Fruit fly (Drosophila melanogaster) whole organism, embryonic: Measurements from ENCODE around the gene RpS17.

ENCODE experiments used
- Asciz ChIP-seq: fragments of 200-800 bp; sonication (Bioruptor generic); optimal IDR thresholded peaks from 2 replicates; lab custom pipeline; 2017; ENCODE audit warnings: missing biosample characterization, mild to moderate bottlenecking, missing genetic modification characterization, missing genetic modification reagents
- CG10565 ChIP-seq: fragments of 200-800 bp; sonication (Bioruptor generic); optimal IDR thresholded peaks from 3 replicates; lab custom pipeline; 2016; ENCODE audit warnings: missing biosample characterization, mild to moderate bottlenecking, missing genetic modification characterization
- CG12155 ChIP-seq: fragments of 200-800 bp; sonication (Bioruptor generic); optimal IDR thresholded peaks from 3 replicates; lab custom pipeline; 2016; ENCODE audit warnings: missing biosample characterization, missing genetic modification characterization
- CG12769 ChIP-seq: fragments of 200-800 bp; sonication (Bioruptor generic); optimal IDR thresholded peaks from 2 replicates; lab custom pipeline; 2019; ENCODE audit warnings: missing biosample characterization, mild to moderate bottlenecking, missing genetic modification characterization, moderate library complexity
- CG13894 ChIP-seq: fragments of 200-800 bp; sonication (Bioruptor generic); optimal IDR thresholded peaks from 3 replicates; lab custom pipeline; 2018; ENCODE audit warnings: missing biosample characterization, mild to moderate bottlenecking, missing genetic modification characterization, moderate library complexity
- CG15269 ChIP-seq: fragments of 200-800 bp; sonication (Bioruptor generic); optimal IDR thresholded peaks from 2 replicates; lab custom pipeline; 2018; ENCODE audit warnings: missing biosample characterization, mild to moderate bottlenecking, missing genetic modification characterization, moderate library complexity
- CG15696 ChIP-seq: fragments of 200-800 bp; sonication (Bioruptor generic); optimal IDR thresholded peaks from 2 replicates; lab custom pipeline; 2019; ENCODE audit warnings: missing biosample characterization, mild to moderate bottlenecking, missing genetic modification characterization, moderate library complexity
- CG30020 ChIP-seq: fragments of 200-800 bp; optimal IDR thresholded peaks from 2 replicates; lab custom pipeline; 2019; ENCODE audit warnings: missing biosample characterization, mild to moderate bottlenecking, missing genetic modification characterization, moderate library complexity
- CG3065 ChIP-seq: fragments of 200-800 bp; sonication (Bioruptor generic); optimal IDR thresholded peaks from 2 replicates; lab custom pipeline; 2016; ENCODE audit warnings: missing biosample characterization, missing genetic modification characterization
- CG31441 ChIP-seq: fragments of 200-800 bp; sonication (Bioruptor generic); IDR thresholded peaks from 2 replicates; pipeline ENCODE4 v1.3.6; 2022; ENCODE audit warnings: missing biosample characterization, missing genetic modification characterization
- CG32532 ChIP-seq: fragments of 200-800 bp; sonication (Bioruptor generic); IDR thresholded peaks from 2 replicates; pipeline ENCODE4 v1.3.6; 2022; ENCODE audit warnings: missing biosample characterization, missing genetic modification characterization
- CG4730 ChIP-seq: fragments of 200-800 bp; sonication (Bioruptor generic); IDR thresholded peaks from 2 replicates; pipeline ENCODE4 v1.3.6; 2022; ENCODE audit warnings: missing biosample characterization, missing genetic modification characterization
- CG6689 ChIP-seq: fragments of 200-800 bp; sonication (Bioruptor generic); IDR thresholded peaks from 2 replicates; pipeline ENCODE4 v1.3.6; 2022; ENCODE audit warnings: missing biosample characterization, missing genetic modification characterization
- CG6765 ChIP-seq: fragments of 200-800 bp; sonication (Bioruptor generic); optimal IDR thresholded peaks from 3 replicates; lab custom pipeline; 2017; ENCODE audit warnings: missing biosample characterization, mild to moderate bottlenecking, missing genetic modification characterization
- CG8089 ChIP-seq: fragments of 200-800 bp; sonication (Bioruptor generic); optimal IDR thresholded peaks from 3 replicates; lab custom pipeline; 2016; ENCODE audit warnings: missing biosample characterization, missing genetic modification characterization
- CG8765 ChIP-seq: fragments of 200-800 bp; sonication (Bioruptor generic); IDR thresholded peaks from 2 replicates; pipeline ENCODE4 v1.3.6; 2022; ENCODE audit warnings: missing biosample characterization, missing genetic modification characterization
- CG8944 ChIP-seq: fragments of 200-800 bp; sonication (Bioruptor generic); optimal IDR thresholded peaks from 3 replicates; lab custom pipeline; 2016; ENCODE audit warnings: missing biosample characterization, missing genetic modification characterization
- CG9215 ChIP-seq: fragments of 200-800 bp; sonication (Bioruptor generic); IDR thresholded peaks from 2 replicates; pipeline ENCODE4 v1.3.6; 2022; ENCODE audit warnings: missing biosample characterization, missing genetic modification characterization
- CkIIα-i1 ChIP-seq: fragments of 200-800 bp; sonication (Bioruptor generic); IDR thresholded peaks from 2 replicates; pipeline ENCODE4 v1.3.6; 2022; ENCODE audit warnings: missing biosample characterization, missing genetic modification characterization
- CoRest ChIP-seq: fragments of 200-800 bp; sonication (Bioruptor generic); optimal IDR thresholded peaks from 3 replicates; lab custom pipeline; 2018; ENCODE audit warnings: missing biosample characterization, mild to moderate bottlenecking, missing genetic modification characterization, moderate library complexity
- Fer3 ChIP-seq: fragments of 200-800 bp; sonication (Bioruptor generic); optimal IDR thresholded peaks from 2 replicates; lab custom pipeline; 2018; ENCODE audit warnings: missing biosample characterization, mild to moderate bottlenecking, missing genetic modification characterization, moderate library complexity
- Hr78 ChIP-seq, 2 experiments: fragments of 200-800 bp in 1 of 2; fragments of >200 bp in 1 of 2; sonication (Bioruptor generic) in 1 of 2; optimal IDR thresholded peaks; 2 replicates each; lab custom pipeline; 2017 to 2019; ENCODE audit warnings: missing biosample characterization in 2 of 2, missing genetic modification characterization in 2 of 2, mild to moderate bottlenecking in 1 of 2, moderate library complexity in 1 of 2
- Lhr ChIP-seq: fragments of 200-800 bp; sonication (Bioruptor generic); optimal IDR thresholded peaks from 3 replicates; lab custom pipeline; 2017; ENCODE audit warnings: mild to moderate bottlenecking, missing biosample characterization, missing genetic modification reagents, missing genetic modification characterization
- MBD-R2 ChIP-seq: fragments of 200-800 bp; sonication (Bioruptor generic); IDR thresholded peaks from 2 replicates; pipeline ENCODE4 v1.3.6; 2022; ENCODE audit warnings: missing biosample characterization, missing genetic modification characterization
- MESR4 ChIP-seq: fragments of 200-800 bp; sonication (Bioruptor generic); optimal IDR thresholded peaks from 2 replicates; lab custom pipeline; 2018; ENCODE audit warnings: missing biosample characterization, mild to moderate bottlenecking, missing genetic modification characterization, moderate library complexity
- Mes4 ChIP-seq: fragments of 200-800 bp; sonication (Bioruptor generic); optimal IDR thresholded peaks from 2 replicates; lab custom pipeline; 2016; ENCODE audit warnings: missing biosample characterization, missing genetic modification characterization
- Oli ChIP-seq: fragments of 200-800 bp; sonication (Bioruptor generic); optimal IDR thresholded peaks from 2 replicates; lab custom pipeline; 2018; ENCODE audit warnings: missing biosample characterization, mild to moderate bottlenecking, missing genetic modification characterization, moderate library complexity
- Six4 ChIP-seq: fragments of 200-800 bp; sonication (Bioruptor generic); optimal IDR thresholded peaks from 2 replicates; lab custom pipeline; 2016; ENCODE audit warnings: missing biosample characterization, missing genetic modification characterization
- Spps ChIP-seq: fragments of 200-800 bp; sonication (Bioruptor generic); optimal IDR thresholded peaks from 2 replicates; lab custom pipeline; 2018; ENCODE audit warnings: missing biosample characterization, mild to moderate bottlenecking, missing genetic modification characterization
- Sry-δ ChIP-seq: fragments of 200-800 bp; sonication (Bioruptor generic); optimal IDR thresholded peaks from 2 replicates; lab custom pipeline; 2016; ENCODE audit warnings: missing biosample characterization, missing genetic modification characterization
- ara ChIP-seq: fragments of 200-800 bp; sonication (Bioruptor generic); IDR thresholded peaks from 2 replicates; pipeline ENCODE4 v1.3.6; 2022; ENCODE audit warnings: missing biosample characterization, missing genetic modification characterization
- az2 ChIP-seq: fragments of 200-800 bp; sonication (Bioruptor generic); optimal IDR thresholded peaks from 3 replicates; lab custom pipeline; 2016; ENCODE audit warnings: missing biosample characterization, missing genetic modification characterization
- btn ChIP-seq: fragments of 200-800 bp; sonication (Bioruptor generic); optimal IDR thresholded peaks from 2 replicates; lab custom pipeline; 2016; ENCODE audit warnings: missing biosample characterization, missing genetic modification characterization
- cas ChIP-seq: fragments of 200-800 bp; sonication (Bioruptor generic); IDR thresholded peaks from 2 replicates; pipeline ENCODE4 v1.3.6; 2022; ENCODE audit warnings: missing biosample characterization, missing genetic modification characterization
- chinmo ChIP-seq: fragments of 200-800 bp; sonication (Bioruptor generic); IDR thresholded peaks from 4 replicates; pipeline ENCODE4 v1.3.6; 2022; ENCODE audit warnings: missing biosample characterization, missing genetic modification characterization; ENCODE audit not compliant: partially characterized antibody
- chn ChIP-seq: fragments of 200-800 bp; sonication (Bioruptor generic); optimal IDR thresholded peaks from 2 replicates; lab custom pipeline; 2016; ENCODE audit warnings: missing biosample characterization, missing genetic modification characterization
- danr ChIP-seq: fragments of 200-800 bp; sonication (Bioruptor generic); IDR thresholded peaks from 2 replicates; pipeline ENCODE4 v1.3.6; 2022; ENCODE audit warnings: missing biosample characterization, missing genetic modification characterization
- eve ChIP-seq, 2 experiments: fragments of >200 bp; optimal IDR thresholded peaks; 2 replicates each; lab custom pipeline; 2017; ENCODE audit warnings: missing biosample characterization in 2 of 2, missing genetic modification characterization in 2 of 2
- fd3F ChIP-seq: fragments of 200-800 bp; sonication (Bioruptor generic); optimal IDR thresholded peaks from 2 replicates; lab custom pipeline; 2018; ENCODE audit warnings: missing biosample characterization, mild to moderate bottlenecking, missing genetic modification characterization, moderate library complexity
- fru ChIP-seq: fragments of >200 bp; optimal IDR thresholded peaks from 2 replicates; lab custom pipeline; 2017
- gt ChIP-seq: fragments of 200-800 bp; sonication (Bioruptor generic); IDR thresholded peaks from 2 replicates; pipeline ENCODE4 v1.3.6; 2022; ENCODE audit warnings: missing biosample characterization, missing genetic modification characterization
- hbn ChIP-seq: fragments of 200-800 bp; sonication (Bioruptor generic); IDR thresholded peaks from 2 replicates; pipeline ENCODE4 v1.3.6; 2022; ENCODE audit warnings: missing biosample characterization, missing genetic modification characterization; ENCODE audit not compliant: partially characterized antibody
- klu ChIP-seq: fragments of 200-800 bp; sonication (Bioruptor generic); IDR thresholded peaks from 2 replicates; pipeline ENCODE4 v1.3.6; 2022; ENCODE audit warnings: missing biosample characterization, missing genetic modification characterization
- luna ChIP-seq: fragments of 200-800 bp; sonication (Bioruptor generic); optimal IDR thresholded peaks from 2 replicates; lab custom pipeline; 2016; ENCODE audit warnings: missing biosample characterization, missing genetic modification characterization
- pita ChIP-seq: fragments of 200-800 bp; sonication (Bioruptor generic); optimal IDR thresholded peaks from 2 replicates; lab custom pipeline; 2017; ENCODE audit warnings: missing biosample characterization, mild to moderate bottlenecking, missing genetic modification characterization
- prd ChIP-seq, 3 experiments: fragments of >200 bp in 2 of 3; fragments of 200-800 bp in 1 of 3; sonication (Bioruptor generic) in 1 of 3; optimal IDR thresholded peaks in 2 of 3; IDR thresholded peaks in 1 of 3; 2 replicates in 2 of 3; 3 replicates in 1 of 3; pipeline versions ENCODE4 v1.3.6 to Lab custom; 2017 to 2022; ENCODE audit warnings: missing biosample characterization in 1 of 3, missing genetic modification characterization in 1 of 3
- toy ChIP-seq: fragments of 200-800 bp; sonication (Bioruptor generic); IDR thresholded peaks from 2 replicates; pipeline ENCODE4 v1.3.6; 2022; ENCODE audit warnings: missing biosample characterization, missing genetic modification characterization
- wdn ChIP-seq: fragments of 200-800 bp; sonication (Bioruptor generic); IDR thresholded peaks from 2 replicates; pipeline ENCODE4 v1.3.6; 2022; ENCODE audit warnings: missing biosample characterization, missing genetic modification characterization
- zen2 ChIP-seq: fragments of 200-800 bp; sonication (Bioruptor generic); IDR thresholded peaks from 3 replicates; pipeline ENCODE4 v1.3.6; 2022; ENCODE audit warnings: missing biosample characterization, missing genetic modification characterization; ENCODE audit not compliant: partially characterized antibody

RpS17 gene

dm6 chr3L:9399013-9399750 lies 30.4 kb downstream of the RpS17 start, which contains the start of gene CG4080 (continued):
- TF ChIP-seq CG8089 (no peak), pita (no peak), az2 (no peak), CG30020 (peak; percentile 60), CG6765 (GFP tag; lab: Kevin White, UChicago) (peak; percentile 54), CG15696 (tag; lab: Kevin White, UChicago) (no peak), Oli (no peak), MESR4 (GFP tag; lab: Kevin White, UChicago) (peak; percentile 89), CoRest (tag; lab: Kevin White, UChicago) (peak; percentile 55), hbn (GFP tag; lab: Robert Waterston, UW) (peak; percentile 75), Mes4 (GFP tag; lab: Kevin White, UChicago) (peak; percentile 19), CG10565 (no peak), CG4730 (no peak), klu (GFP tag; lab: Robert Waterston, UW) (no peak), zen2 (GFP tag; lab: Robert Waterston, UW) (no peak; the same call in 2 of the 3 replicates), CG12769 (tag; lab: Kevin White, UChicago) (no peak), Sry-δ (peak; percentile 67), CG3065 (no peak), CkIIα-i1 (GFP tag; lab: Robert Waterston, UW) (no peak), fd3F (GFP tag; lab: Kevin White, UChicago) (no peak), cas (GFP tag; lab: Robert Waterston, UW) (no peak), CG15269 (tag; lab: Kevin White, UChicago) (no peak), CG31441 (GFP tag; lab: Robert Waterston, UW) (0 out of 2 replicates have a peak, but pooled peaks have one; percentile 44), fru (lab: Kevin White, UChicago) (no peak), CG13894 (tag; lab: Kevin White, UChicago) (peak; percentile 1), CG9215 (GFP tag; lab: Robert Waterston, UW) (no peak), btn (no peak), CG8765 (GFP tag; lab: Robert Waterston, UW) (no peak), ara (GFP tag; lab: Robert Waterston, UW) (no peak), MBD-R2 (peak; percentile 25), chn (GFP tag; lab: Kevin White, UChicago) (peak; percentile 32), danr (GFP tag; lab: Robert Waterston, UW) (no peak), CG32532 (GFP tag; lab: Robert Waterston, UW) (0 out of 2 replicates have a peak, but pooled peaks have one; percentile 7), prd (optimal IDR thresholded peaks at IDR 0.05; lab: Kevin White, UChicago) (no peak), prd (GFP tag; IDR thresholded peaks at IDR 0.05; lab: Robert Waterston, UW) (no peak), Asciz (GFP tag; lab: Kevin White, UChicago) (no peak), Six4 (no peak), CG8944 (GFP tag; lab: Kevin White, UChicago) (no peak), wdn (GFP tag; lab: Robert Waterston, UW) (no peak), gt (GFP tag; lab: Robert Waterston, UW) (no peak), eve (GFP tag; optimal IDR thresholded peaks at IDR 0.05; lab: Kevin White, UChicago) (peak in 1 of 2 experiments; percentile 53), toy (GFP tag; lab: Robert Waterston, UW) (no peak), Lhr (GFP tag; lab: Kevin White, UChicago) (peak; percentile 81), Fer3 (tag; lab: Kevin White, UChicago) (no peak), CG12155 (GFP tag; lab: Kevin White, UChicago) (peak; percentile 49), Spps (tag; lab: Kevin White, UChicago) (no peak), luna (GFP tag; lab: Kevin White, UChicago) (no peak), Hr78 (GFP tag; optimal IDR thresholded peaks at IDR 0.05; lab: Kevin White, UChicago) (no peak), chinmo (GFP tag; lab: Robert Waterston, UW) (peak; percentile 57; the same call in 1 of the 4 replicates), CG6689 (GFP tag; lab: Robert Waterston, UW) (0 out of 2 replicates have a peak, but pooled peaks have one; percentile 18)
